Fruit fly (Drosophila melanogaster) whole organism, prepupa: ENCODE measurements around the gene fzo.
A peak's percentile ranks its signal among the peaks of the same experiment; 100 is the strongest.

Experiments
- Blimp-1 ChIP-seq: fragments of 200-800 bp; sonication (Bioruptor generic); optimal IDR thresholded peaks from 3 replicates; lab custom pipeline; 2017; ENCODE audit warnings: missing biosample characterization, missing genetic modification characterization, mild to moderate bottlenecking, moderate library complexity, missing genetic modification reagents
- CG10631 ChIP-seq: fragments of 200-800 bp; sonication (Bioruptor generic); optimal IDR thresholded peaks from 2 replicates; lab custom pipeline; 2016; ENCODE audit warnings: missing biosample characterization, missing genetic modification characterization
- CG10669 ChIP-seq: fragments of 200-800 bp; sonication (Bioruptor generic); optimal IDR thresholded peaks from 3 replicates; lab custom pipeline; 2018; ENCODE audit warnings: missing biosample characterization, mild to moderate bottlenecking, missing genetic modification characterization, moderate library complexity
- CG11294 ChIP-seq: fragments of 200-800 bp; sonication (Bioruptor generic); IDR thresholded peaks from 2 replicates; pipeline ENCODE4 v1.3.6; 2022; ENCODE audit warnings: missing biosample characterization, missing genetic modification characterization
- CG11762 ChIP-seq: fragments of 200-800 bp; sonication (Bioruptor generic); optimal IDR thresholded peaks from 3 replicates; lab custom pipeline; 2016; ENCODE audit warnings: missing biosample characterization, missing genetic modification characterization; ENCODE audit not compliant: insufficient read depth
- CG11902 ChIP-seq: fragments of 200-800 bp; sonication (Bioruptor generic); optimal IDR thresholded peaks from 3 replicates; lab custom pipeline; 2016; ENCODE audit warnings: missing biosample characterization, missing genetic modification characterization
- CG15336 ChIP-seq: fragments of 200-800 bp; sonication (Bioruptor generic); IDR thresholded peaks from 2 replicates; pipeline ENCODE4 v1.3.6; 2022; ENCODE audit warnings: missing biosample characterization, missing genetic modification characterization
- CG1621 ChIP-seq: fragments of 200-800 bp; sonication (Bioruptor generic); optimal IDR thresholded peaks from 3 replicates; lab custom pipeline; 2018; ENCODE audit warnings: missing biosample characterization, mild to moderate bottlenecking, missing genetic modification characterization
- CG3032 ChIP-seq: fragments of 200-800 bp; optimal IDR thresholded peaks from 2 replicates; lab custom pipeline; 2019; ENCODE audit warnings: missing biosample characterization, mild to moderate bottlenecking, missing genetic modification characterization, moderate library complexity
- CG31627 ChIP-seq: fragments of 200-800 bp; sonication (Bioruptor generic); optimal IDR thresholded peaks from 3 replicates; lab custom pipeline; 2016; ENCODE audit warnings: missing biosample characterization, missing genetic modification characterization
- CG32006 ChIP-seq: fragments of 200-800 bp; sonication (Bioruptor generic); optimal IDR thresholded peaks from 3 replicates; lab custom pipeline; 2017; ENCODE audit warnings: missing biosample characterization, mild to moderate bottlenecking, missing genetic modification characterization
- CG3919 ChIP-seq: fragments of 200-800 bp; sonication (Bioruptor generic); optimal IDR thresholded peaks from 3 replicates; lab custom pipeline; 2016; ENCODE audit warnings: missing biosample characterization, missing genetic modification characterization
- CG4318 ChIP-seq: fragments of 200-800 bp; sonication (Bioruptor generic); optimal IDR thresholded peaks from 3 replicates; lab custom pipeline; 2017; ENCODE audit warnings: missing biosample characterization, mild to moderate bottlenecking, missing genetic modification characterization
- CG6276 ChIP-seq: fragments of 200-800 bp; sonication (Bioruptor generic); optimal IDR thresholded peaks from 2 replicates; lab custom pipeline; 2017; ENCODE audit warnings: missing biosample characterization, mild to moderate bottlenecking, missing genetic modification characterization
- CG6808 ChIP-seq: fragments of 200-800 bp; sonication (Bioruptor generic); optimal IDR thresholded peaks from 3 replicates; lab custom pipeline; 2017; ENCODE audit warnings: missing biosample characterization, missing genetic modification characterization, mild to moderate bottlenecking, moderate library complexity, missing genetic modification reagents
- CG6854 ChIP-seq: fragments of 200-800 bp; sonication (Bioruptor generic); optimal IDR thresholded peaks from 2 replicates; lab custom pipeline; 2017; ENCODE audit warnings: missing biosample characterization, mild to moderate bottlenecking, missing genetic modification characterization
- CG7368 ChIP-seq: fragments of 200-800 bp; sonication (Bioruptor generic); optimal IDR thresholded peaks from 3 replicates; lab custom pipeline; 2016; ENCODE audit warnings: missing biosample characterization, missing genetic modification characterization
- CG8119 ChIP-seq: fragments of 200-800 bp; sonication (Bioruptor generic); IDR thresholded peaks from 3 replicates; pipeline ENCODE4 v1.3.6; 2022; ENCODE audit warnings: missing biosample characterization, missing genetic modification characterization
- CG8319 ChIP-seq: fragments of 200-800 bp; sonication (Bioruptor generic); optimal IDR thresholded peaks from 3 replicates; lab custom pipeline; 2016; ENCODE audit warnings: missing biosample characterization, missing genetic modification characterization
- CG9139 ChIP-seq: fragments of 200-800 bp; sonication (Bioruptor generic); optimal IDR thresholded peaks from 3 replicates; lab custom pipeline; 2017; ENCODE audit warnings: missing biosample characterization, mild to moderate bottlenecking, missing genetic modification characterization
- Eip93F ChIP-seq: fragments of 200-800 bp; sonication (Bioruptor generic); optimal IDR thresholded peaks from 2 replicates; lab custom pipeline; 2016; ENCODE audit warnings: missing biosample characterization, mild to moderate bottlenecking, missing genetic modification characterization
- Ets21C ChIP-seq: fragments of 200-800 bp; sonication (Bioruptor generic); optimal IDR thresholded peaks from 3 replicates; lab custom pipeline; 2016; ENCODE audit warnings: missing biosample characterization, missing genetic modification characterization
- Gug ChIP-seq: fragments of 200-800 bp; sonication (Bioruptor generic); IDR thresholded peaks from 2 replicates; pipeline ENCODE4 v1.3.6; 2022; ENCODE audit warnings: missing biosample characterization, missing genetic modification characterization
- Hr38 ChIP-seq: sonication (Bioruptor generic); optimal IDR thresholded peaks from 2 replicates; lab custom pipeline; 2016; ENCODE audit warnings: missing biosample characterization, missing genetic modification characterization
- Hr4 ChIP-seq: fragments of 200-800 bp; sonication (Bioruptor generic); optimal IDR thresholded peaks from 3 replicates; lab custom pipeline; 2016; ENCODE audit warnings: missing biosample characterization, missing genetic modification characterization
- Lpt ChIP-seq: fragments of 200-800 bp; sonication (Bioruptor generic); optimal IDR thresholded peaks from 3 replicates; lab custom pipeline; 2016; ENCODE audit warnings: missing biosample characterization, missing genetic modification characterization
- Met ChIP-seq: fragments of 200-800 bp; sonication (Bioruptor generic); optimal IDR thresholded peaks from 3 replicates; lab custom pipeline; 2016; ENCODE audit warnings: missing biosample characterization, missing genetic modification characterization
- OdsH ChIP-seq: fragments of 200-800 bp; sonication (Bioruptor generic); optimal IDR thresholded peaks from 3 replicates; lab custom pipeline; 2016; ENCODE audit warnings: missing biosample characterization, missing genetic modification characterization
- Smox ChIP-seq: fragments of 200-800 bp; sonication (Bioruptor generic); optimal IDR thresholded peaks from 3 replicates; lab custom pipeline; 2016; ENCODE audit warnings: missing biosample characterization, missing genetic modification characterization
- Sox14 ChIP-seq: fragments of 200-800 bp; sonication (Bioruptor generic); optimal IDR thresholded peaks from 3 replicates; lab custom pipeline; 2016; ENCODE audit warnings: missing biosample characterization, missing genetic modification characterization
- Sox15 ChIP-seq: fragments of 200-800 bp; sonication (Bioruptor generic); optimal IDR thresholded peaks from 3 replicates; lab custom pipeline; 2016; ENCODE audit warnings: missing biosample characterization, missing genetic modification characterization
- achi ChIP-seq: fragments of 200-800 bp; sonication (Bioruptor generic); optimal IDR thresholded peaks from 3 replicates; lab custom pipeline; 2016; ENCODE audit warnings: missing biosample characterization, missing genetic modification characterization
- acj6 ChIP-seq: fragments of 200-800 bp; sonication (Bioruptor generic); optimal IDR thresholded peaks from 3 replicates; lab custom pipeline; 2016; ENCODE audit warnings: missing biosample characterization, missing genetic modification characterization
- cyc ChIP-seq: fragments of 200-800 bp; sonication (Bioruptor generic); optimal IDR thresholded peaks from 3 replicates; lab custom pipeline; 2016; ENCODE audit warnings: missing biosample characterization, missing genetic modification characterization
- dac ChIP-seq: fragments of 200-800 bp; sonication (Bioruptor generic); optimal IDR thresholded peaks from 2 replicates; lab custom pipeline; 2017; ENCODE audit warnings: missing biosample characterization, mild to moderate bottlenecking, missing genetic modification characterization
- eg ChIP-seq: fragments of 200-800 bp; sonication (Bioruptor generic); IDR thresholded peaks from 3 replicates; pipeline ENCODE4 v1.3.6; 2022; ENCODE audit warnings: missing biosample characterization, missing genetic modification characterization
- esn ChIP-seq: fragments of 200-800 bp; sonication (Bioruptor generic); optimal IDR thresholded peaks from 2 replicates; lab custom pipeline; 2016; ENCODE audit warnings: missing biosample characterization, mild to moderate bottlenecking, missing genetic modification characterization, moderate library complexity
- fd59A ChIP-seq: fragments of 200-800 bp; sonication (Bioruptor generic); optimal IDR thresholded peaks from 2 replicates; lab custom pipeline; 2017; ENCODE audit warnings: missing biosample characterization, mild to moderate bottlenecking, missing genetic modification characterization, missing genetic modification reagents
- fd85E ChIP-seq: fragments of 200-800 bp; sonication (Bioruptor generic); optimal IDR thresholded peaks from 3 replicates; lab custom pipeline; 2016; ENCODE audit warnings: missing biosample characterization, missing genetic modification characterization
- fkh ChIP-seq: fragments of 200-800 bp; sonication (Bioruptor generic); optimal IDR thresholded peaks from 3 replicates; lab custom pipeline; 2017; ENCODE audit warnings: missing biosample characterization, mild to moderate bottlenecking, missing genetic modification characterization, moderate library complexity
- lz ChIP-seq: fragments of 200-800 bp; sonication (Bioruptor generic); optimal IDR thresholded peaks from 3 replicates; lab custom pipeline; 2016; ENCODE audit warnings: missing biosample characterization, missing genetic modification characterization
- pdm3 ChIP-seq: fragments of 200-800 bp; sonication (Bioruptor generic); optimal IDR thresholded peaks from 3 replicates; lab custom pipeline; 2016; ENCODE audit warnings: missing biosample characterization, missing genetic modification characterization
- salr ChIP-seq, 2 experiments: fragments of 200-800 bp; sonication (Bioruptor generic); optimal IDR thresholded peaks; 3 replicates each; lab custom pipeline; 2016 to 2018; ENCODE audit warnings: missing biosample characterization in 2 of 2, missing genetic modification characterization in 2 of 2, mild to moderate bottlenecking in 1 of 2
- spab ChIP-seq: fragments of 200-800 bp; sonication (Bioruptor generic); optimal IDR thresholded peaks from 2 replicates; lab custom pipeline; 2017; ENCODE audit warnings: missing biosample characterization, mild to moderate bottlenecking, missing genetic modification characterization, missing genetic modification reagents
- ss ChIP-seq, 2 experiments: fragments of 200-800 bp; sonication (Bioruptor generic); optimal IDR thresholded peaks; 2 replicates in 1 of 2; 3 replicates in 1 of 2; lab custom pipeline; 2017 to 2018; ENCODE audit warnings: mild to moderate bottlenecking in 2 of 2, missing biosample characterization in 2 of 2, missing genetic modification characterization in 2 of 2, moderate library complexity in 1 of 2
- svp ChIP-seq: fragments of 200-800 bp; sonication (Bioruptor generic); peaks from one replicate; lab custom pipeline; 2016; ENCODE audit warnings: missing biosample characterization, missing genetic modification characterization
- topi ChIP-seq: fragments of 200-800 bp; sonication (Bioruptor generic); optimal IDR thresholded peaks from 3 replicates; lab custom pipeline; 2016; ENCODE audit warnings: missing biosample characterization, missing genetic modification characterization
- vri ChIP-seq: fragments of 200-800 bp; sonication (Bioruptor generic); optimal IDR thresholded peaks from 3 replicates; lab custom pipeline; 2016; ENCODE audit warnings: missing biosample characterization, mild to moderate bottlenecking, missing genetic modification characterization

The fzo gene

DNA sequence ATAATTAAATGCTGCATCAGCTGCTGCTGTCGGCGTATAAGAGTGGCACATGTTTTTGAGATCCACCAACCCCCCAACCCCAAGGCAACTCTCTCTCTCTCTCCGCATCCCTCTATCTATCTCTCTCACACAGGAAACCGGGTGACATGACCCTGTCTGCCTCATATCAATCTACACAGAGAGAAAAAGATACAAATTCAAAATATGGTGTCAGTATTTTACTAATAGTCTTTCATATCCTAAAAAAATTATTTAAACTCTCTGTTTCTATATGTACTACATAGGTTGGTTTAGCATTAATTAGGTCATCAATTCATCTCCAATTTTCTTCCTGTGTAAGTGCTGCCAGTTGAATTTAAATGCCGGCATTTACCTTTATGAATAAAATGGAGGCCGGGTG lies 28.5 kb downstream of the fzo start (continued):
- peak; percentile 81 for TF ChIP-seq Blimp-1 (GFP tag; lab: Kevin White, UChicago)
- TF ChIP-seq acj6 = peak; percentile 97
- peak; percentile 95 for TF ChIP-seq Ets21C (GFP tag; lab: Kevin White, UChicago)
- peak; percentile 95 for TF ChIP-seq CG10669
- TF ChIP-seq OdsH = peak; percentile 97
- TF ChIP-seq Smox = peak; percentile 97
- TF ChIP-seq CG10631 (GFP tag; lab: Kevin White, UChicago) = peak; percentile 95
- TF ChIP-seq CG6854 (GFP tag; lab: Kevin White, UChicago) = peak; percentile 92
- peak; percentile 96 for TF ChIP-seq lz (GFP tag; lab: Kevin White, UChicago)
- peak; percentile 93 for TF ChIP-seq CG8119
- peak; percentile 80 for TF ChIP-seq Eip93F
- peak; percentile 95 for TF ChIP-seq CG8319 (GFP tag; lab: Kevin White, UChicago)
- TF ChIP-seq topi (GFP tag; lab: Kevin White, UChicago) = peak; percentile 97
- peak; percentile 98 for TF ChIP-seq svp (GFP tag; lab: Kevin White, UChicago)

DNA sequence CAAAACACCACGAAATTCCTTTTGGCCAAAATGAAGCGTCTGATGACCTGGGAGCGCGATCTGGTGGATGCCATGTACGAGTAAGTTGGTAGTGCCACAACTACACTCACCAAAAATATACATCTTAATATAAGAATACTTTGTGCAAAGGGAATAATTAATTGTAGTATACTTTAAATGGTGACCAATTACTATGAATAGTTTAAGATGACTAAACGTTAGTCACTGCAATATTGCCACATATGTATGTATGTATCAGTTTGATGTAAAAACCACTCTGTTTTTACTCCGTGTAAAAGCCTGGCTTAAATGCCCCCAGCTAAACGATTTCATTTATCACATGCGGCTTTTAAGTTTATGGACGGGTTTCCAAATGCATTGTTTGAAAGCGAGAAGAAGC lies 29.1 kb downstream of the fzo start:
- TF ChIP-seq CG6276 (peak; percentile 35), CG7368 (GFP tag; lab: Kevin White, UChicago) (no peak), esn (peak; percentile 84), CG4318 (peak; percentile 55), Hr38 (GFP tag; lab: Kevin White, UChicago) (no peak), Hr4 (GFP tag; lab: Kevin White, UChicago) (peak; percentile 83), dac (no peak), svp (GFP tag; lab: Kevin White, UChicago) (peak; percentile 86), CG10631 (GFP tag; lab: Kevin White, UChicago) (peak; percentile 58), topi (GFP tag; lab: Kevin White, UChicago) (peak; percentile 63), Gug (GFP tag; lab: Robert Waterston, UW) (peak; percentile 43; the same call in 1 of the 2 replicates), CG1621 (tag; lab: Kevin White, UChicago) (peak; percentile 45), achi (GFP tag; lab: Kevin White, UChicago) (peak; percentile 75), fkh (GFP tag; lab: Kevin White, UChicago) (no peak), cyc (GFP tag; lab: Kevin White, UChicago) (peak; percentile 78), fd85E (GFP tag; lab: Kevin White, UChicago) (no peak), pdm3 (GFP tag; lab: Kevin White, UChicago) (peak; percentile 80), CG8119 (peak; percentile 77), OdsH (peak; percentile 81), fd59A (GFP tag; lab: Kevin White, UChicago) (peak; percentile 61), eg (peak; percentile 18; the same call in 1 of the 3 replicates), CG31627 (GFP tag; lab: Kevin White, UChicago) (peak; percentile 77), CG11762 (GFP tag; lab: Kevin White, UChicago) (peak; percentile 33), CG9139 (GFP tag; lab: Kevin White, UChicago) (no peak), ss (GFP tag; optimal IDR thresholded peaks at IDR 0.05; lab: Kevin White, UChicago) (peak; percentile 12 to 20), CG6854 (GFP tag; lab: Kevin White, UChicago) (no peak), salr (GFP tag; optimal IDR thresholded peaks at IDR 0.05; lab: Kevin White, UChicago) (peak; percentile 49 to 60), Smox (peak; percentile 81), acj6 (peak; percentile 76), Blimp-1 (GFP tag; lab: Kevin White, UChicago) (no peak), lz (GFP tag; lab: Kevin White, UChicago) (peak; percentile 60), Sox15 (GFP tag; lab: Kevin White, UChicago) (peak; percentile 67), CG3919 (GFP tag; lab: Kevin White, UChicago) (peak; percentile 33), Lpt (GFP tag; lab: Kevin White, UChicago) (no peak), CG15336 (GFP tag; lab: Robert Waterston, UW) (peak; percentile 70), Sox14 (GFP tag; lab: Kevin White, UChicago) (peak; percentile 75), vri (GFP tag; lab: Kevin White, UChicago) (peak; percentile 72), spab (GFP tag; lab: Kevin White, UChicago) (peak; percentile 53), Eip93F (no peak), CG32006 (peak; percentile 85), CG10669 (peak; percentile 37), CG11294 (GFP tag; lab: Robert Waterston, UW) (no peak), CG6808 (GFP tag; lab: Kevin White, UChicago) (no peak), Met (peak; percentile 85), CG3032 (tag; lab: Kevin White, UChicago) (peak; percentile 52), CG11902 (GFP tag; lab: Kevin White, UChicago) (peak; percentile 60), Ets21C (GFP tag; lab: Kevin White, UChicago) (peak; percentile 49)
